Worm (Caenorhabditis elegans): ENCODE measurements around the gene F39G3.5.

ce11 chrV:4754684-4755211 is 32.3 kb downstream of the F39G3.5 start:
- TF ChIP-seq dao-5 (tag; optimal IDR thresholded peaks at IDR 0.05) (no peak), him-1 (tag; optimal IDR thresholded peaks at IDR 0.05) (no peak), W03F9.2 (tag; optimal IDR thresholded peaks at IDR 0.05) (no peak)
